Fruit fly (Drosophila melanogaster) whole organism, embryonic: ENCODE data around the gene CG2611.

Experiments used
- Asciz ChIP-seq: fragments of 200-800 bp; sonication (Bioruptor generic); optimal IDR thresholded peaks from 2 replicates; lab custom pipeline; 2017; ENCODE audit warnings: missing biosample characterization, mild to moderate bottlenecking, missing genetic modification characterization, missing genetic modification reagents
- CG10147 ChIP-seq: fragments of 200-800 bp; sonication (Bioruptor generic); optimal IDR thresholded peaks from 2 replicates; lab custom pipeline; 2019; ENCODE audit warnings: missing biosample characterization, mild to moderate bottlenecking, missing genetic modification characterization, moderate library complexity
- CG10267 ChIP-seq: fragments of 200-800 bp; sonication (Bioruptor generic); optimal IDR thresholded peaks from 2 replicates; lab custom pipeline; 2018; ENCODE audit warnings: missing biosample characterization, mild to moderate bottlenecking, missing genetic modification characterization, moderate library complexity
- CG10274 ChIP-seq: fragments of 200-800 bp; sonication (Bioruptor generic); optimal IDR thresholded peaks from 3 replicates; lab custom pipeline; 2017; ENCODE audit warnings: missing biosample characterization, mild to moderate bottlenecking, missing genetic modification characterization
- CG12104 ChIP-seq: fragments of 200-800 bp; sonication (Bioruptor generic); optimal IDR thresholded peaks from 3 replicates; lab custom pipeline; 2016; ENCODE audit warnings: missing biosample characterization, missing genetic modification characterization
- CG14014 ChIP-seq: fragments of 200-800 bp; sonication (Bioruptor generic); IDR thresholded peaks from 2 replicates; pipeline ENCODE4 v1.3.6; 2022; ENCODE audit warnings: missing biosample characterization, missing genetic modification characterization
- CG15073 ChIP-seq: fragments of 200-800 bp; sonication (Bioruptor generic); optimal IDR thresholded peaks from 2 replicates; lab custom pipeline; 2016; ENCODE audit warnings: missing biosample characterization, missing genetic modification characterization
- CG15696 ChIP-seq: fragments of 200-800 bp; sonication (Bioruptor generic); optimal IDR thresholded peaks from 2 replicates; lab custom pipeline; 2019; ENCODE audit warnings: missing biosample characterization, mild to moderate bottlenecking, missing genetic modification characterization, moderate library complexity
- CG1603 ChIP-seq: fragments of 200-800 bp; sonication (Bioruptor generic); optimal IDR thresholded peaks from 2 replicates; lab custom pipeline; 2019; ENCODE audit warnings: missing biosample characterization, mild to moderate bottlenecking, missing genetic modification characterization, moderate library complexity
- CG2678 ChIP-seq: fragments of 200-800 bp; sonication (Bioruptor generic); optimal IDR thresholded peaks from 3 replicates; lab custom pipeline; 2019; ENCODE audit warnings: missing biosample characterization, mild to moderate bottlenecking, missing genetic modification characterization, moderate library complexity
- CG33213 ChIP-seq: fragments of 200-800 bp; sonication (Bioruptor generic); optimal IDR thresholded peaks from 3 replicates; lab custom pipeline; 2016; ENCODE audit warnings: missing biosample characterization, missing genetic modification characterization
- CG4360 ChIP-seq: fragments of 200-800 bp; sonication (Bioruptor generic); IDR thresholded peaks from 2 replicates; pipeline ENCODE4 v1.3.6; 2022; ENCODE audit warnings: missing biosample characterization, missing genetic modification characterization
- CG4617 ChIP-seq: fragments of 200-800 bp; sonication (Bioruptor generic); optimal IDR thresholded peaks from 3 replicates; lab custom pipeline; 2016; ENCODE audit warnings: missing biosample characterization, missing genetic modification characterization, borderline replicate concordance
- CG4730 ChIP-seq: fragments of 200-800 bp; sonication (Bioruptor generic); IDR thresholded peaks from 2 replicates; pipeline ENCODE4 v1.3.6; 2022; ENCODE audit warnings: missing biosample characterization, missing genetic modification characterization
- CG6689 ChIP-seq: fragments of 200-800 bp; sonication (Bioruptor generic); IDR thresholded peaks from 2 replicates; pipeline ENCODE4 v1.3.6; 2022; ENCODE audit warnings: missing biosample characterization, missing genetic modification characterization
- CG6791 ChIP-seq: fragments of 200-800 bp; sonication (Bioruptor generic); IDR thresholded peaks from 3 replicates; pipeline ENCODE4 v1.3.6; 2022; ENCODE audit warnings: missing biosample characterization, missing genetic modification characterization; ENCODE audit not compliant: partially characterized antibody
- CG8924 ChIP-seq: fragments of 200-800 bp; optimal IDR thresholded peaks from 3 replicates; lab custom pipeline; 2019; ENCODE audit warnings: missing biosample characterization, mild to moderate bottlenecking, missing genetic modification characterization, moderate library complexity
- CG9797 ChIP-seq: fragments of 200-800 bp; sonication (Bioruptor generic); optimal IDR thresholded peaks from 3 replicates; lab custom pipeline; 2018; ENCODE audit warnings: missing biosample characterization, mild to moderate bottlenecking, missing genetic modification characterization
- CoRest ChIP-seq: fragments of 200-800 bp; sonication (Bioruptor generic); optimal IDR thresholded peaks from 3 replicates; lab custom pipeline; 2018; ENCODE audit warnings: missing biosample characterization, mild to moderate bottlenecking, missing genetic modification characterization, moderate library complexity
- Dll ChIP-seq: fragments of 200-800 bp; sonication (Bioruptor generic); IDR thresholded peaks from 4 replicates; pipeline ENCODE4 v1.3.6; 2022; ENCODE audit warnings: missing biosample characterization, missing genetic modification characterization; ENCODE audit not compliant: partially characterized antibody
- Doc3 ChIP-seq: fragments of 200-800 bp; sonication (Bioruptor generic); IDR thresholded peaks from 3 replicates; pipeline ENCODE4 v1.3.6; 2022; ENCODE audit warnings: missing biosample characterization, missing genetic modification characterization; ENCODE audit not compliant: partially characterized antibody
- Dp ChIP-seq: fragments of 200-800 bp; sonication (Bioruptor generic); optimal IDR thresholded peaks from 2 replicates; lab custom pipeline; 2018; ENCODE audit warnings: missing biosample characterization, mild to moderate bottlenecking, missing genetic modification characterization, moderate library complexity
- H15 ChIP-seq: fragments of 200-800 bp; sonication (Bioruptor generic); IDR thresholded peaks from 3 replicates; pipeline ENCODE4 v1.3.6; 2022; ENCODE audit warnings: missing biosample characterization, missing genetic modification characterization
- Hey ChIP-seq: fragments of 200-800 bp; sonication (Bioruptor generic); optimal IDR thresholded peaks from 3 replicates; lab custom pipeline; 2018; ENCODE audit warnings: missing biosample characterization, mild to moderate bottlenecking, missing genetic modification characterization
- Jarid2 ChIP-seq: fragments of 200-800 bp; sonication (Bioruptor generic); optimal IDR thresholded peaks from 3 replicates; lab custom pipeline; 2017; ENCODE audit warnings: mild to moderate bottlenecking, missing biosample characterization, missing genetic modification reagents, missing genetic modification characterization
- Nf-YC ChIP-seq: fragments of 200-800 bp; optimal IDR thresholded peaks from 3 replicates; lab custom pipeline; 2019; ENCODE audit warnings: missing biosample characterization, mild to moderate bottlenecking, missing genetic modification characterization, moderate library complexity
- PHDP ChIP-seq: fragments of 200-800 bp; sonication (Bioruptor generic); optimal IDR thresholded peaks from 3 replicates; lab custom pipeline; 2018; ENCODE audit warnings: missing biosample characterization, mild to moderate bottlenecking, missing genetic modification characterization, moderate library complexity
- Scr ChIP-seq: fragments of 200-800 bp; sonication (Bioruptor generic); IDR thresholded peaks from 2 replicates; pipeline ENCODE4 v1.3.6; 2022; ENCODE audit warnings: missing biosample characterization, missing genetic modification characterization; ENCODE audit not compliant: partially characterized antibody
- amos ChIP-seq: fragments of 200-800 bp; sonication (Bioruptor generic); IDR thresholded peaks from 2 replicates; pipeline ENCODE4 v1.3.6; 2022; ENCODE audit warnings: missing biosample characterization, missing genetic modification characterization; ENCODE audit not compliant: partially characterized antibody
- aop ChIP-seq: fragments of 200-800 bp; sonication (Bioruptor generic); IDR thresholded peaks from 2 replicates; pipeline ENCODE4 v1.3.6; 2022; ENCODE audit warnings: missing biosample characterization, missing genetic modification characterization
- ara ChIP-seq: fragments of 200-800 bp; sonication (Bioruptor generic); IDR thresholded peaks from 2 replicates; pipeline ENCODE4 v1.3.6; 2022; ENCODE audit warnings: missing biosample characterization, missing genetic modification characterization
- ham ChIP-seq: fragments of 200-800 bp; sonication (Bioruptor generic); IDR thresholded peaks from 2 replicates; pipeline ENCODE4 v1.3.6; 2022; ENCODE audit warnings: missing biosample characterization, missing genetic modification characterization
- kay ChIP-seq: fragments of 200-800 bp; sonication (Bioruptor generic); optimal IDR thresholded peaks from 2 replicates; lab custom pipeline; 2016; ENCODE audit warnings: missing biosample characterization, missing genetic modification characterization
- knrl ChIP-seq: fragments of 200-800 bp; sonication (Bioruptor generic); IDR thresholded peaks from 3 replicates; pipeline ENCODE4 v1.3.6; 2022; ENCODE audit warnings: missing biosample characterization, missing genetic modification characterization; ENCODE audit not compliant: partially characterized antibody
- lmd ChIP-seq: fragments of 200-800 bp; sonication (Bioruptor generic); IDR thresholded peaks from 2 replicates; pipeline ENCODE4 v1.3.6; 2022; ENCODE audit warnings: missing biosample characterization, missing genetic modification characterization
- lov ChIP-seq, 2 experiments: fragments of 200-800 bp in 1 of 2; fragments of >200 bp in 1 of 2; sonication (Bioruptor generic) in 1 of 2; IDR thresholded peaks in 1 of 2; optimal IDR thresholded peaks in 1 of 2; 2 replicates in 1 of 2; 3 replicates in 1 of 2; pipeline versions ENCODE4 v1.3.6 to Lab custom; 2017 to 2022; ENCODE audit warnings: missing biosample characterization in 1 of 2, missing genetic modification characterization in 1 of 2
- nmo ChIP-seq: fragments of 200-800 bp; sonication (Bioruptor generic); optimal IDR thresholded peaks from 2 replicates; lab custom pipeline; 2018; ENCODE audit warnings: missing biosample characterization, mild to moderate bottlenecking, missing genetic modification characterization, moderate library complexity
- nom ChIP-seq: fragments of 200-800 bp; sonication (Bioruptor generic); optimal IDR thresholded peaks from 2 replicates; lab custom pipeline; 2017; ENCODE audit warnings: missing biosample characterization, missing genetic modification characterization, mild to moderate bottlenecking, moderate library complexity, missing genetic modification reagents
- pzg ChIP-seq: fragments of 200-800 bp; sonication (Bioruptor generic); optimal IDR thresholded peaks from 3 replicates; lab custom pipeline; 2018; ENCODE audit warnings: missing biosample characterization, mild to moderate bottlenecking, missing genetic modification characterization, moderate library complexity
- ro ChIP-seq: fragments of 200-800 bp; sonication (Bioruptor generic); IDR thresholded peaks from 2 replicates; pipeline ENCODE4 v1.3.6; 2022; ENCODE audit warnings: missing biosample characterization, missing genetic modification characterization
- sima ChIP-seq: fragments of 200-800 bp; sonication (Bioruptor generic); optimal IDR thresholded peaks from 2 replicates; lab custom pipeline; 2016; ENCODE audit warnings: missing biosample characterization, missing genetic modification characterization
- sna ChIP-seq: fragments of 200-800 bp; sonication (Bioruptor generic); IDR thresholded peaks from 2 replicates; pipeline ENCODE4 v1.3.6; 2022; ENCODE audit warnings: missing biosample characterization, missing genetic modification characterization; ENCODE audit not compliant: partially characterized antibody
- sob ChIP-seq: fragments of 200-800 bp; sonication (Bioruptor generic); IDR thresholded peaks from 2 replicates; pipeline ENCODE4 v1.3.6; 2022; ENCODE audit warnings: missing biosample characterization, missing genetic modification characterization
- stwl ChIP-seq: fragments of 200-800 bp; sonication (Bioruptor generic); optimal IDR thresholded peaks from 3 replicates; lab custom pipeline; 2018; ENCODE audit warnings: missing biosample characterization, mild to moderate bottlenecking, missing genetic modification characterization, moderate library complexity
- tgo ChIP-seq: fragments of 200-800 bp; sonication (Bioruptor generic); IDR thresholded peaks from 3 replicates; pipeline ENCODE4 v1.3.6; 2022; ENCODE audit warnings: missing biosample characterization, missing genetic modification characterization
- tll ChIP-seq, 2 experiments: fragments of 200-800 bp in 1 of 2; fragments of >200 bp in 1 of 2; sonication (Bioruptor generic) in 1 of 2; optimal IDR thresholded peaks; 2 replicates each; lab custom pipeline; 2017 to 2019; ENCODE audit warnings: missing biosample characterization in 2 of 2, missing genetic modification characterization in 2 of 2, mild to moderate bottlenecking in 1 of 2, moderate library complexity in 1 of 2
- unc-4 ChIP-seq: fragments of 200-800 bp; sonication (Bioruptor generic); IDR thresholded peaks from 2 replicates; pipeline ENCODE4 v1.3.6; 2022; ENCODE audit warnings: missing biosample characterization, missing genetic modification characterization; ENCODE audit not compliant: partially characterized antibody
- wdn ChIP-seq: fragments of 200-800 bp; sonication (Bioruptor generic); IDR thresholded peaks from 2 replicates; pipeline ENCODE4 v1.3.6; 2022; ENCODE audit warnings: missing biosample characterization, missing genetic modification characterization

CG2611 gene

DNA sequence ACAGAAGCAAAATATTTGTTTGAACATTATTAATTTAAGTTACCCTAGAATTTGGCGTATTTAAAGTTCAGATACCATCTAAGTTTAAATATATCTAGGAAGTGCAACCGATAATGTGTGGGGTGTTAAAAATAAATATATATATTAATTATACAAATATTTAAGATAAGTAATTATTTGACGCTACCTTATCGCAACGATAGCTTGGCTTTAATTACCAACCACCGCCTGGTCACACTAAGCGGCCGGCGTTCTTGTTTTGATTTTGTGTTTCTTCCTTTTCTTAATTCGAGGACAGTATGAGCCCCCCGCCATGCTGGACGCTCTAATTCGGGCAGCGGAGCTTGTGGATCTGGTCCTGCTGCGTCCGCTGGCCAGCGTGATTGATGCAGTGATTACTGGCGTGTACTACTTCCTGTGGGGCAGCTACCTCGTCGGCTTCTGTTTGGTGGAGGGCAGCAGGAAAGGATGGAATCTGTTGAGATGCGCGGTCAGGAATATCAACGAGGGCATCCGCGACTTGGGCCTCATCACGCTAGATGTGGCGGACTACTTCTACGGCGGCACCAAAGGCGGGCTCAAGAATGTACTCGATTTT, 32.2 kb downstream of the CG2611 start, which contains the start of gene CG2617 (continued):
- TF ChIP-seq Dp (GFP tag; lab: Kevin White, UChicago): peak; percentile 44
- TF ChIP-seq PHDP (tag; lab: Kevin White, UChicago): no peak
- no peak for TF ChIP-seq CG10274 (GFP tag; lab: Kevin White, UChicago)
- TF ChIP-seq sima (GFP tag; lab: Kevin White, UChicago): no peak
- no peak for TF ChIP-seq CG4360 (GFP tag; lab: Robert Waterston, UW)
- TF ChIP-seq nom (GFP tag; lab: Kevin White, UChicago): no peak
- no peak for TF ChIP-seq CG15073 (GFP tag; lab: Kevin White, UChicago)
- TF ChIP-seq ara (GFP tag; lab: Robert Waterston, UW): no peak
- TF ChIP-seq CG10267 (tag; lab: Kevin White, UChicago): no peak
- TF ChIP-seq CG4617 (GFP tag; lab: Kevin White, UChicago): no peak
- no peak for TF ChIP-seq ro (GFP tag; lab: Robert Waterston, UW)
- TF ChIP-seq CG14014: no peak
- TF ChIP-seq tgo (GFP tag; lab: Robert Waterston, UW): 0 out of 3 replicates have a peak, but pooled peaks have one; percentile 8
- TF ChIP-seq H15 (GFP tag; lab: Robert Waterston, UW): no peak
- TF ChIP-seq CG15696: no peak
- TF ChIP-seq Jarid2 (GFP tag; lab: Kevin White, UChicago): no peak
- TF ChIP-seq lmd (GFP tag; lab: Robert Waterston, UW): no peak
- peak; percentile 60 for TF ChIP-seq Scr (GFP tag; lab: Robert Waterston, UW)
- no peak for TF ChIP-seq Nf-YC
- peak; percentile 33 for TF ChIP-seq CoRest (tag; lab: Kevin White, UChicago)
- 0 out of 3 replicates have a peak, but pooled peaks have one; percentile 10 for TF ChIP-seq Doc3
- TF ChIP-seq CG4730 (GFP tag; lab: Robert Waterston, UW): no peak
- no peak for TF ChIP-seq aop (GFP tag; lab: Robert Waterston, UW)
- no peak for TF ChIP-seq CG10147 (GFP tag; lab: Kevin White, UChicago)
- no peak for TF ChIP-seq CG2678
- no peak for TF ChIP-seq lov (optimal IDR thresholded peaks at IDR 0.05; lab: Kevin White, UChicago)
- TF ChIP-seq lov (GFP tag; IDR thresholded peaks at IDR 0.05; lab: Robert Waterston, UW): no peak
- TF ChIP-seq sna (GFP tag; lab: Robert Waterston, UW): no peak
- no peak for TF ChIP-seq Hey (tag; lab: Kevin White, UChicago)
- peak; percentile 61; the same call in 2 of the 4 replicates for TF ChIP-seq Dll (GFP tag; lab: Robert Waterston, UW)
- TF ChIP-seq wdn (GFP tag; lab: Robert Waterston, UW): no peak
- TF ChIP-seq CG1603 (tag; lab: Kevin White, UChicago): peak; percentile 65
- TF ChIP-seq nmo (GFP tag; lab: Kevin White, UChicago): no peak
- TF ChIP-seq CG12104 (GFP tag; lab: Kevin White, UChicago): peak; percentile 1
- peak; percentile 13; the same call in 1 of the 3 replicates for TF ChIP-seq CG6791 (GFP tag; lab: Robert Waterston, UW)
- no peak for TF ChIP-seq CG6689 (GFP tag; lab: Robert Waterston, UW)
- no peak for TF ChIP-seq tll (GFP tag; optimal IDR thresholded peaks at IDR 0.05; lab: Kevin White, UChicago)
- TF ChIP-seq amos (GFP tag; lab: Robert Waterston, UW): peak; percentile 37; the same call in 1 of the 2 replicates
- TF ChIP-seq stwl (tag; lab: Kevin White, UChicago): peak; percentile 16
- TF ChIP-seq pzg (GFP tag; lab: Kevin White, UChicago): peak; percentile 18
- TF ChIP-seq Asciz: no peak
- no peak for TF ChIP-seq sob (GFP tag; lab: Robert Waterston, UW)
- peak; percentile 43 for TF ChIP-seq CG9797 (GFP tag; lab: Kevin White, UChicago)
- TF ChIP-seq CG8924 (tag; lab: Kevin White, UChicago): no peak
- TF ChIP-seq ham (GFP tag; lab: Robert Waterston, UW): no peak
- TF ChIP-seq knrl (GFP tag; lab: Robert Waterston, UW): peak; percentile 50; the same call in 2 of the 3 replicates
- no peak for TF ChIP-seq CG33213 (GFP tag; lab: Kevin White, UChicago)
- no peak for TF ChIP-seq kay (GFP tag; lab: Kevin White, UChicago)
- TF ChIP-seq unc-4 (GFP tag; lab: Robert Waterston, UW): peak; percentile 44
